Fruit fly (Drosophila melanogaster) whole organism, embryonic: ENCODE measurements around the gene CG31278.

ENCODE experiments used
- Atf6 ChIP-seq: fragments of 200-800 bp; sonication (Bioruptor generic); IDR thresholded peaks from 2 replicates; pipeline ENCODE4 v1.3.6; 2022; ENCODE audit warnings: missing biosample characterization, missing genetic modification characterization
- CG10366 ChIP-seq: fragments of 200-800 bp; sonication (Bioruptor generic); IDR thresholded peaks from 2 replicates; pipeline ENCODE4 v1.3.6; 2022; ENCODE audit warnings: missing biosample characterization, missing genetic modification characterization
- CG10654 ChIP-seq: fragments of 200-800 bp; sonication (Bioruptor generic); optimal IDR thresholded peaks from 2 replicates; lab custom pipeline; 2016; ENCODE audit warnings: missing biosample characterization, missing genetic modification characterization
- CG11247 ChIP-seq: fragments of 200-800 bp; sonication (Bioruptor generic); IDR thresholded peaks from 2 replicates; pipeline ENCODE4 v1.3.6; 2022; ENCODE audit warnings: missing biosample characterization, missing genetic modification characterization
- CG12942 ChIP-seq: fragments of 200-800 bp; sonication (Bioruptor generic); optimal IDR thresholded peaks from 3 replicates; lab custom pipeline; 2016; ENCODE audit warnings: missing biosample characterization, missing genetic modification characterization
- CG13296 ChIP-seq: fragments of 200-800 bp; sonication (Bioruptor generic); optimal IDR thresholded peaks from 3 replicates; lab custom pipeline; 2018; ENCODE audit warnings: missing biosample characterization, mild to moderate bottlenecking, missing genetic modification characterization
- CG14014 ChIP-seq: fragments of 200-800 bp; sonication (Bioruptor generic); IDR thresholded peaks from 2 replicates; pipeline ENCODE4 v1.3.6; 2022; ENCODE audit warnings: missing biosample characterization, missing genetic modification characterization
- CG15011 ChIP-seq: fragments of 200-800 bp; sonication (Bioruptor generic); optimal IDR thresholded peaks from 3 replicates; lab custom pipeline; 2018; ENCODE audit warnings: missing biosample characterization, mild to moderate bottlenecking, missing genetic modification characterization
- CG15269 ChIP-seq: fragments of 200-800 bp; sonication (Bioruptor generic); optimal IDR thresholded peaks from 2 replicates; lab custom pipeline; 2018; ENCODE audit warnings: missing biosample characterization, mild to moderate bottlenecking, missing genetic modification characterization, moderate library complexity
- CG1529 ChIP-seq: fragments of 200-800 bp; sonication (Bioruptor generic); optimal IDR thresholded peaks from 3 replicates; lab custom pipeline; 2018; ENCODE audit warnings: missing biosample characterization, missing genetic modification characterization
- CG17359 ChIP-seq: fragments of 200-800 bp; sonication (Bioruptor generic); optimal IDR thresholded peaks from 3 replicates; lab custom pipeline; 2018; ENCODE audit warnings: missing biosample characterization, mild to moderate bottlenecking, missing genetic modification characterization, moderate library complexity
- CG17912 ChIP-seq: fragments of 200-800 bp; sonication (Bioruptor generic); optimal IDR thresholded peaks from 2 replicates; lab custom pipeline; 2018; ENCODE audit warnings: missing biosample characterization, mild to moderate bottlenecking, missing genetic modification characterization
- CG32772 ChIP-seq: fragments of 200-800 bp; sonication (Bioruptor generic); IDR thresholded peaks from 2 replicates; pipeline ENCODE4 v1.3.6; 2022; ENCODE audit warnings: missing biosample characterization, missing genetic modification characterization
- CG3281 ChIP-seq: fragments of 200-800 bp; sonication (Bioruptor generic); optimal IDR thresholded peaks from 3 replicates; lab custom pipeline; 2017; ENCODE audit warnings: missing biosample characterization, mild to moderate bottlenecking, missing genetic modification characterization
- CG34224 ChIP-seq: fragments of 200-800 bp; sonication (Bioruptor generic); IDR thresholded peaks from 3 replicates; pipeline ENCODE4 v1.3.6; 2022; ENCODE audit warnings: missing biosample characterization, missing genetic modification characterization; ENCODE audit not compliant: partially characterized antibody
- CG4360 ChIP-seq: fragments of 200-800 bp; sonication (Bioruptor generic); IDR thresholded peaks from 2 replicates; pipeline ENCODE4 v1.3.6; 2022; ENCODE audit warnings: missing biosample characterization, missing genetic modification characterization
- CG5180 ChIP-seq: fragments of 200-800 bp; sonication (Bioruptor generic); optimal IDR thresholded peaks from 3 replicates; lab custom pipeline; 2017; ENCODE audit warnings: missing biosample characterization, missing genetic modification characterization, mild to moderate bottlenecking, moderate library complexity, missing genetic modification reagents
- CG7987 ChIP-seq: fragments of 200-800 bp; sonication (Bioruptor generic); optimal IDR thresholded peaks from 2 replicates; lab custom pipeline; 2018; ENCODE audit warnings: missing biosample characterization, mild to moderate bottlenecking, missing genetic modification characterization, moderate library complexity
- Chrac-16 ChIP-seq: fragments of 200-800 bp; sonication (Bioruptor generic); optimal IDR thresholded peaks from 3 replicates; lab custom pipeline; 2016; ENCODE audit warnings: missing biosample characterization, missing genetic modification characterization
- CoRest ChIP-seq: fragments of 200-800 bp; sonication (Bioruptor generic); optimal IDR thresholded peaks from 3 replicates; lab custom pipeline; 2018; ENCODE audit warnings: missing biosample characterization, mild to moderate bottlenecking, missing genetic modification characterization, moderate library complexity
- Dad ChIP-seq: fragments of 200-800 bp; sonication (Bioruptor generic); optimal IDR thresholded peaks from 3 replicates; lab custom pipeline; 2016; ENCODE audit warnings: missing biosample characterization, missing genetic modification characterization
- Dip2 ChIP-seq: fragments of 200-800 bp; sonication (Bioruptor generic); IDR thresholded peaks from 2 replicates; pipeline ENCODE4 v1.3.6; 2022; ENCODE audit warnings: missing biosample characterization, missing genetic modification characterization
- Doc2 ChIP-seq: fragments of 200-800 bp; sonication (Bioruptor generic); IDR thresholded peaks from 2 replicates; pipeline ENCODE4 v1.3.6; 2022; ENCODE audit warnings: missing biosample characterization, missing genetic modification characterization
- Dp ChIP-seq: fragments of 200-800 bp; sonication (Bioruptor generic); optimal IDR thresholded peaks from 2 replicates; lab custom pipeline; 2018; ENCODE audit warnings: missing biosample characterization, mild to moderate bottlenecking, missing genetic modification characterization, moderate library complexity
- Fer1 ChIP-seq: fragments of 200-800 bp; sonication (Bioruptor generic); optimal IDR thresholded peaks from 2 replicates; lab custom pipeline; 2017; ENCODE audit warnings: missing biosample characterization, mild to moderate bottlenecking, missing genetic modification characterization
- HLHmδ ChIP-seq: fragments of 200-800 bp; sonication (Bioruptor generic); optimal IDR thresholded peaks from 2 replicates; lab custom pipeline; 2018; ENCODE audit warnings: missing biosample characterization, mild to moderate bottlenecking, missing genetic modification characterization, moderate library complexity
- HmgD ChIP-seq: fragments of 200-800 bp; sonication (Bioruptor generic); optimal IDR thresholded peaks from 3 replicates; lab custom pipeline; 2016; ENCODE audit warnings: missing biosample characterization, missing genetic modification characterization
- HmgZ ChIP-seq: fragments of 200-800 bp; sonication (Bioruptor generic); optimal IDR thresholded peaks from 2 replicates; lab custom pipeline; 2018; ENCODE audit warnings: missing biosample characterization, mild to moderate bottlenecking, missing genetic modification characterization
- Nf-YC ChIP-seq: fragments of 200-800 bp; optimal IDR thresholded peaks from 3 replicates; lab custom pipeline; 2019; ENCODE audit warnings: missing biosample characterization, mild to moderate bottlenecking, missing genetic modification characterization, moderate library complexity
- Rfx ChIP-seq: fragments of 200-800 bp; sonication (Bioruptor generic); IDR thresholded peaks from 2 replicates; pipeline ENCODE4 v1.3.6; 2022; ENCODE audit warnings: missing biosample characterization, missing genetic modification characterization
- Sox102F ChIP-seq: fragments of 200-800 bp; sonication (Bioruptor generic); optimal IDR thresholded peaks from 2 replicates; lab custom pipeline; 2018; ENCODE audit warnings: missing biosample characterization, mild to moderate bottlenecking, missing genetic modification characterization, moderate library complexity
- ase ChIP-seq: fragments of 200-800 bp; sonication (Bioruptor generic); IDR thresholded peaks from 3 replicates; pipeline ENCODE4 v1.3.6; 2022; ENCODE audit warnings: missing biosample characterization, missing genetic modification characterization
- croc ChIP-seq: fragments of 200-800 bp; sonication (Bioruptor generic); conservative IDR thresholded peaks from 3 replicates; pipeline ENCODE4 v1.3.6; 2022; ENCODE audit warnings: missing biosample characterization, missing genetic modification characterization
- crp ChIP-seq, 2 experiments: fragments of 200-800 bp; sonication (Bioruptor generic); optimal IDR thresholded peaks; 2 replicates in 1 of 2; 3 replicates in 1 of 2; lab custom pipeline; 2017; ENCODE audit warnings: missing biosample characterization in 2 of 2, missing genetic modification characterization in 2 of 2, mild to moderate bottlenecking in 1 of 2, moderate library complexity in 1 of 2
- cwo ChIP-seq: fragments of 200-800 bp; sonication (Bioruptor generic); optimal IDR thresholded peaks from 3 replicates; lab custom pipeline; 2017; ENCODE audit warnings: missing biosample characterization, missing genetic modification characterization, mild to moderate bottlenecking, moderate library complexity, missing genetic modification reagents
- danr ChIP-seq: fragments of 200-800 bp; sonication (Bioruptor generic); IDR thresholded peaks from 2 replicates; pipeline ENCODE4 v1.3.6; 2022; ENCODE audit warnings: missing biosample characterization, missing genetic modification characterization
- ewg ChIP-seq: fragments of 200-800 bp; sonication (Bioruptor generic); optimal IDR thresholded peaks from 3 replicates; lab custom pipeline; 2017; ENCODE audit warnings: mild to moderate bottlenecking, missing biosample characterization, missing genetic modification reagents, missing genetic modification characterization
- h ChIP-seq: fragments of >200 bp; optimal IDR thresholded peaks from 2 replicates; lab custom pipeline; 2017
- hbn ChIP-seq: fragments of 200-800 bp; sonication (Bioruptor generic); IDR thresholded peaks from 2 replicates; pipeline ENCODE4 v1.3.6; 2022; ENCODE audit warnings: missing biosample characterization, missing genetic modification characterization; ENCODE audit not compliant: partially characterized antibody
- ind ChIP-seq: fragments of 200-800 bp; sonication (Bioruptor generic); optimal IDR thresholded peaks from 3 replicates; lab custom pipeline; 2016; ENCODE audit warnings: missing biosample characterization, missing genetic modification characterization
- jumu ChIP-seq: fragments of 200-800 bp; sonication (Bioruptor generic); optimal IDR thresholded peaks from 3 replicates; lab custom pipeline; 2016; ENCODE audit warnings: missing biosample characterization, missing genetic modification characterization
- lilli ChIP-seq: fragments of 200-800 bp; sonication (Bioruptor generic); optimal IDR thresholded peaks from 3 replicates; lab custom pipeline; 2016; ENCODE audit warnings: missing biosample characterization, missing genetic modification characterization
- lov ChIP-seq, 2 experiments: fragments of 200-800 bp in 1 of 2; fragments of >200 bp in 1 of 2; sonication (Bioruptor generic) in 1 of 2; IDR thresholded peaks in 1 of 2; optimal IDR thresholded peaks in 1 of 2; 2 replicates in 1 of 2; 3 replicates in 1 of 2; pipeline versions ENCODE4 v1.3.6 to Lab custom; 2017 to 2022; ENCODE audit warnings: missing biosample characterization in 1 of 2, missing genetic modification characterization in 1 of 2
- mam ChIP-seq: fragments of 200-800 bp; sonication (Bioruptor generic); optimal IDR thresholded peaks from 3 replicates; lab custom pipeline; 2016; ENCODE audit warnings: missing biosample characterization, missing genetic modification characterization
- odd ChIP-seq: fragments of 200-800 bp; sonication (Bioruptor generic); optimal IDR thresholded peaks from 2 replicates; lab custom pipeline; 2017; ENCODE audit warnings: missing biosample characterization, mild to moderate bottlenecking, missing genetic modification characterization
- sqz ChIP-seq: fragments of 200-800 bp; sonication (Bioruptor generic); optimal IDR thresholded peaks from 3 replicates; lab custom pipeline; 2018; ENCODE audit warnings: missing biosample characterization, mild to moderate bottlenecking, missing genetic modification characterization
- tna ChIP-seq: fragments of 200-800 bp; sonication (Bioruptor generic); IDR thresholded peaks from 2 replicates; pipeline ENCODE4 v1.3.6; 2022; ENCODE audit warnings: missing biosample characterization, missing genetic modification characterization; ENCODE audit not compliant: partially characterized antibody
- wek ChIP-seq: fragments of 200-800 bp; sonication (Bioruptor generic); optimal IDR thresholded peaks from 3 replicates; lab custom pipeline; 2018; ENCODE audit warnings: missing biosample characterization, mild to moderate bottlenecking, missing genetic modification characterization, moderate library complexity

Gene CG31278

DNA sequence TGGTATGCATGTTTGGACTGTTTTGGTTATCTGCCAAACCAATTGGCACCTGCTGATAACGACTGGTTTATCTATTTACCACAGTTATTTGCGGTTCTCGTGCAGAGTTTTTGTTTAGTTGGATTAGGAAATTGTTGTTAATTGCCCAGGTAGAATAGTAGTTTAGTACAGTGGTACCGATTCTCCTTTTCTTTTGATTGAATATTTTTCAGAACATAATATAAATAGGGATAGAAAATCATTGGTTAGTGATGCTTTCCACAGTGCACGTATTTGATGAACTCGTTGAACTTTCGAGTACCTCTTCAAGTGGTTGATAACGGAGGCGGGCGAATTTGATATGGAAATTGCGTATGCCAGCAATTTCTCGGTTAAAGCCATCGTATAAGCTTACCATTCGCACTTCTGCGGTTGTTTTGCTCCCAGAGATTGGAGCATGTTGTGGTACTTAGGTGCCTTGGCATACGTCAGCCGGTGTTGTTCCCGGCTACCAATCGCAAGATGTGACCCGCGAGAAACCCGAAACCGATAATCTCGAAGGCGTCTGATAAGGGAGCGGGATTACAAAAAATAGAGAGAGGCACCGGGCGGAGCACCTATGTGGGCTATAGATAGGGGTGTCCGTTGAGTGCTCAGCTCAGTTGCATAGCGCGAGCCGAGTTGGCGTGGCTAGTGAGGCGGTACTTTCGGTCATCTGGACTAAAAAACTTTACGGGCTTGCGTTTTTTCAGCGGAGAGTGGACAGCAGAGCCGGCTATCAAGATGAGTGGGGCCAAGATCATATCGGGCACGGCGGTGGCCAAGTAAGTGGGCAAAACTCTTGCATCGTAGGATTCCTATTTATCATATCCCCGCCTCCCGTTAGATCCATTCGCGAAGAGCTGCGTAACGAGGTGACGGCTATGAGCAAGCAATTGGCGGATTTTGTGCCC is 8.9 kb downstream of the CG31278 start (continued):
- no peak for TF ChIP-seq CG1529
- TF ChIP-seq CG12942: no peak
- TF ChIP-seq CG15269 (tag; lab: Kevin White, UChicago): peak; percentile 36
- no peak for TF ChIP-seq CG10366 (GFP tag; lab: Robert Waterston, UW)
- no peak for TF ChIP-seq Sox102F (GFP tag; lab: Kevin White, UChicago)
- no peak for TF ChIP-seq CG5180 (GFP tag; lab: Kevin White, UChicago)
- peak; percentile 60 for TF ChIP-seq Atf6 (GFP tag; lab: Robert Waterston, UW)
- no peak for TF ChIP-seq Dp (GFP tag; lab: Kevin White, UChicago)
- TF ChIP-seq CG34224 (GFP tag; lab: Robert Waterston, UW): no peak
- TF ChIP-seq hbn (GFP tag; lab: Robert Waterston, UW): no peak
- TF ChIP-seq Dip2: no peak
- peak; percentile 12 for TF ChIP-seq CG7987 (GFP tag; lab: Kevin White, UChicago)
- TF ChIP-seq Nf-YC: no peak
- TF ChIP-seq CG10654: no peak
- no peak for TF ChIP-seq jumu (GFP tag; lab: Kevin White, UChicago)
- no peak for TF ChIP-seq CG4360 (GFP tag; lab: Robert Waterston, UW)
- peak; percentile 55 for TF ChIP-seq Rfx (GFP tag; lab: Robert Waterston, UW)
- TF ChIP-seq CG15011 (GFP tag; lab: Kevin White, UChicago): no peak
- TF ChIP-seq danr (GFP tag; lab: Robert Waterston, UW): no peak
- TF ChIP-seq wek (GFP tag; lab: Kevin White, UChicago): no peak
- no peak for TF ChIP-seq Doc2
- no peak for TF ChIP-seq Dad (GFP tag; lab: Kevin White, UChicago)
- no peak for TF ChIP-seq Chrac-16 (GFP tag; lab: Kevin White, UChicago)
- no peak for TF ChIP-seq sqz (GFP tag; lab: Kevin White, UChicago)
- TF ChIP-seq tna (GFP tag; lab: Robert Waterston, UW): no peak
- peak; percentile 72 for TF ChIP-seq cwo (GFP tag; lab: Kevin White, UChicago)
- peak; percentile 25 for TF ChIP-seq CoRest
- TF ChIP-seq CG17359 (tag; lab: Kevin White, UChicago): no peak
- TF ChIP-seq Fer1 (GFP tag; lab: Kevin White, UChicago): peak; percentile 57
- no peak for TF ChIP-seq HLHmδ (GFP tag; lab: Kevin White, UChicago)
- no peak for TF ChIP-seq CG32772 (GFP tag; lab: Robert Waterston, UW)
- peak; percentile 53 for TF ChIP-seq lilli (GFP tag; lab: Kevin White, UChicago)
- TF ChIP-seq mam (GFP tag; lab: Kevin White, UChicago): peak; percentile 13
- peak; percentile 58 for TF ChIP-seq CG3281 (GFP tag; lab: Kevin White, UChicago)
- TF ChIP-seq HmgZ (tag; lab: Kevin White, UChicago): no peak
- TF ChIP-seq odd: peak; percentile 9
- no peak for TF ChIP-seq h (lab: Kevin White, UChicago)
- no peak for TF ChIP-seq CG17912
- peak; percentile 22 for TF ChIP-seq ind (GFP tag; lab: Kevin White, UChicago)
- TF ChIP-seq CG14014 (GFP tag; lab: Robert Waterston, UW): peak; percentile 18; the same call in 1 of the 2 replicates
- no peak for TF ChIP-seq croc (GFP tag; lab: Robert Waterston, UW)
- TF ChIP-seq CG11247 (GFP tag; lab: Robert Waterston, UW): no peak
- no peak for TF ChIP-seq HmgD (GFP tag; lab: Kevin White, UChicago)
- no peak for TF ChIP-seq ewg
- no peak for TF ChIP-seq crp (GFP tag; optimal IDR thresholded peaks at IDR 0.05; lab: Kevin White, UChicago)
- no peak for TF ChIP-seq lov (optimal IDR thresholded peaks at IDR 0.05; lab: Kevin White, UChicago)
- no peak for TF ChIP-seq lov (GFP tag; IDR thresholded peaks at IDR 0.05; lab: Robert Waterston, UW)
- no peak for TF ChIP-seq ase (GFP tag; lab: Robert Waterston, UW)
- peak; percentile 36 for TF ChIP-seq CG13296 (GFP tag; lab: Kevin White, UChicago)
